Fruit fly (Drosophila melanogaster): ENCODE measurements around the gene CG14535.

Gene CG14535

DNA sequence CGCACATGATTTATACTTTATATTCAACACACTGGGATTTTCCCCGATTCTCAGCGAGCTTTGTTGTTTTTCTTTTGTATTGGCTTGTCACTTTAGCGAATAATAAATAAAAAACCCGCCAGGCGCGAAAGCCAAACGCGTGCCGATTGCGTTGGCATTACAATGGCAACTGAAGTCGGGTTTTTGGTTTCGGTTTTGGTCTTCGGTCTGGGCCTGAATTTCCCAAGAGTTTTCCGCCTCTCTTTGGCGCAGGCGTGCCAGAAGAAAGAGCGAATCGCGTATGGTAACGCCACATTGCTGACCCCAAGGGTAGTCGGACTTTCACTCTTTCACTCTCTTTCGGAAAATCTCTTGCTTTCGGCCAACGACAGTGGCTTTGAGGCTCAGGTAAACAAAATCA, at the start of gene CG14535:
CG14535 (minus strand) TSS at position 368 of the 400 bp plus-strand sequence.
- TF ChIP-seq CTCF (optimal IDR thresholded peaks at IDR 0.05) (no peak), CG8478 (optimal IDR thresholded peaks at IDR 0.05) (no peak)

DNA sequence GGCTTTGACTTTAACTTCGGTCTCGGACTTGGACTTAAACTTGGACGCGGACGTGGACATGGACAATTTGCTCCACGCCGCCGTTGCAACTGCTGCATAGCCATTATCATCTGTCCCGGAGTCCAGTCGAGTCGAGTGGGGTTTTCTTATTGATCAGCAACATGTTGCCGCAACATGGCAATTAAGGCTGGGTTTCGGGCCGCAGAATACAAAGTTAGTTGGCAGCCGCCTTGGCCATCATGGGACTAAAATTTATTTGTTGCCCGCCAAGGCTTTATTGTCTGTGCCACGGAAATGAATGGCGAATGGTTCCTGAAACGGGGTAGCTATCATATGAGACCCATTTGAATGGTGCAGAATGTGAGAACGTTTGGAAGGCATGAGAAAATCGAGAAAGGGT, 46.6 kb upstream of the CG14535 start:
- TF ChIP-seq CTCF (optimal IDR thresholded peaks at IDR 0.05) (no peak), CG8478 (optimal IDR thresholded peaks at IDR 0.05) (no peak)

DNA sequence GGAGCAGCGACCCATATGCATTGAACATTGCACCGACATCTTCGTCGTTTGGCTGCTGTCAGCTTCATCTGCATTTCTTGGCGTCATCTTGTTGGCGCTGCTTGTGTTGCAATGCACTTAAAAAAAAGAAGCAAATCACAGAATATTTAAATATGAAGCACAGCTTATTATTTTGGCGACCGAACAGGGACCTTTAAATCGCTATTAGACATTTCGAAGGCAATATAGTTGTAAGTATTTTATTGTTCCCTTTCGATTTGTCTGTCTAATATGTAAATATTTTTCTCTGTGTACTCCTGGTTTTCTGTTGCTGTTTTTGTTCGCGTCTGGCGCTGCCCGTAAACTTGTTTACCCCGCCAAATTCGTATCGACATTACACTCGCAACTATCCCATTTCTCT, 44.7 kb upstream of the CG14535 start:
- TF ChIP-seq CTCF (optimal IDR thresholded peaks at IDR 0.05) (no peak), CG8478 (optimal IDR thresholded peaks at IDR 0.05) (no peak)

DNA sequence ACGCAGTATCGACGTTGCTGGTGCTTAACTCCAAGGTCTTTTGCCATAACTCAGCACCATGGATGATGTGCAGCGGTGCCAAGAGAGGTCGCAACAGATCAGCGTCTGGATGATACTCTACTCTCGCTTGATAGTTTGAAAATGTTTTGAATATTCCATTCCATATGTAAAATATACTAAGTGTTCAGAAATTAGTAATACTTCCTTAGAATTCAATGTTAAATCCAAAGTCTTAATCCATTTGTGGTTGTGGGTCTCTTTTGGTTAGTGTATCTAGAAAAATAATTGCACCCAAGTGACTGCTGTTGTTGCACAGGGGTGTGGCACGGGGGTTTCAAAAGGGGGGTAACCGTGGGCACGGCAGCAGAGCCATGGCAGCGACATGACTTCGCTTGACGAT, 43.8 kb upstream of the CG14535 start:
- TF ChIP-seq CG8478 (optimal IDR thresholded peaks at IDR 0.05) (no peak), CTCF (optimal IDR thresholded peaks at IDR 0.05) (no peak)

DNA sequence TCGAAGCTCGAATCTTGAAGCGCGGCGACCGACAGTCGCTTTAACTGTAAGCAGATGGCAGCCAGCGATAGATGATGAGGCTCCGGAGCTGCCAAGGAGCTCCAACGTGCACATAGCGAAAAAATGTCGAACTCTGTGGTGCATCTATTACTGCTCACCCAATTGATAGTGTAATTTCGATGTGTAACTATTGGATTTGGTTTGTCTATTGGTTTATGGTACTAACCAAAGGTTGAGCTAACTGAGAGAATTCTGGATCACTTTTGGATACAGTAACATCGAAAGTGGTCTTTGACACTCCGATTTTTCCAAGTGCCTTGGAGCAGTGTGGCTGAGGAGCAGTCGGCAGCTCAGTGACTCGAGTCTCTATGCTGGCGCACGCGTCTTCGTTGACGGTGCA, 43.3 kb upstream of the CG14535 start:
- TF ChIP-seq CG8478 (optimal IDR thresholded peaks at IDR 0.05): no peak
- TF ChIP-seq CTCF (optimal IDR thresholded peaks at IDR 0.05): no peak

DNA sequence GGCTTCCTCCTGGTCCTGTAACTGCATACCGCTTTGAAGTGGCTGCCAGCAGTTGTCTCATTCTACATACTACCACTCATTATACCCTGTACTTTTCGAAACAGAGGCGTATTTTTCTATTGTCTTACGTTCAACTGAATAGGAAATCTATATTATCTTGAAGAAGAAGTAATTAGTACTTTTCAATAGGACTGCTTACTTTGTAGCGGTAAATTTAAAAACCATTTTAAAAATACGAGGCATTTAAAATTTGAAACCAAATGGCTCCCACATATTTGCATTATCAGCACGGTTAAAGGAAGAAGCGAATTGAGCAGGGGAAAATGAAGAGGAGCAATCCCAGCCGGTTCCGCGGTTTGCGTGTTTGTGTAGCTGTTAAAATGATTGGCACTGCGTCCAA, 42.0 kb upstream of the CG14535 start:
- TF ChIP-seq CG8478 (optimal IDR thresholded peaks at IDR 0.05) (no peak), CTCF (optimal IDR thresholded peaks at IDR 0.05) (no peak)

DNA sequence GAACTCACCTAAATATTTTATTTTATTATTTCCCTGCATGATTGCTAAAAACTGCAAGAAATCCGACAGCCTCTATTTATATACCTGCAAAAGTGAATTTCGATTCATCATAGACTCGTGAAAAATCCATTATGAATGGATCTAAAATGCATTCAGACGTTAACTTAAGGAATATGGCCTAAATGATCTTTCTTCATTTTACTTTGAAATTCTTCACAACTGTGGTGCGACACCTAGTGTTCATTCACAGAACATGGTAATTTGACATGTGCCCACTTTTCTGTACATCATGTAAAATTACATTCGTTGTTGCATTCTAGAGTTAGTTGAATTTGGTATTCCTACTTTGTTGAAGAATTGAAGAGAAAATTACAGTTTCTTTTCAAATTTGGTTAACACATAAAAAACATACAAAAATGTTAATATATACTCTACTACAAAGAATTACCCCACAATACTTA, 35.4 kb upstream of the CG14535 start, which contains the start of gene Spn28Db:
Spn28Db (minus strand) TSS at position 51 of the 461 bp plus-strand sequence.
- TF ChIP-seq CTCF (optimal IDR thresholded peaks at IDR 0.05): peak; percentile 96 to 97
- TF ChIP-seq CG8478 (optimal IDR thresholded peaks at IDR 0.05): no peak

DNA sequence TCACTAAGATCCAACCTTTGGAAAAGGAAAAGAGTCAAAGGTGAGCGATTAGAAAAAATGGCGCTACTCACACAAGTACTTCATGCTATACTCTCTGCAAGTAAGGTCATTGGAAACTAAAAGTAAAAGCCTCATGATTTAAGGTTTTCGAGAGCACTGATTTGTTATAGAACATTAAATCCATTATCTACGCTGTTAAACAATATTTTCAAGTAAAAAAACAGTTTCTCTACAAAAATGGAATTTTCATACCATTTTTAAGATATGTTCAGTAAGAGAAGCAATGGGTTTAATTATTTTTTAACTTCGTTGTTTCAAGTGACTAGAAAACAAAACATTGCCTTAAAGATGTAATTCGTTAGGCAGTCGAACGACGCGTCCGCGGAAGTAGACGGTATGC, 33.8 kb upstream of the CG14535 start, which contains the start of gene Spn28Da:
Spn28Da (minus strand) TSS at position 101 of the 400 bp plus-strand sequence.
- TF ChIP-seq CTCF (optimal IDR thresholded peaks at IDR 0.05): no peak
- no peak for TF ChIP-seq CG8478 (optimal IDR thresholded peaks at IDR 0.05)

DNA sequence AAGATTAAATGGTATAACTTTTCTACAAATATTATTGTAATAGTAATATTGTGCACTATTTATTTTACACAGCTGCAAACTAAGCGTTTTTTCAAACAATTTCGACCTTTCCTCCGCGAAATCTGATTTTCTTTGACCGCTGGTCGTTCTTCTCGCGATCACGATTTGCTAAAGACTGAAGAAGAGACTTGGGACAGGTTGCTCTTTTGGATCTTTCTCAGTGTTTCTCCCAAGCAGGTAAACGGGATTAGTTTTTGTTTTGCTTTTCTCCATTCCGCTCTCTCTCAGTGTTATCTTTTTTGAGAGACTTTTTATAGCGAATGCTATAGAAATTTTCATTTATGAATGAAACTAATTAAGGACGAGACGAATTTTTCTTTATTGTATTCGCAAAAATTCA, 32.1 kb upstream of the CG14535 start, which contains the start of gene CG7102:
CG7102 (minus strand) TSS at position 181 of the 400 bp plus-strand sequence.
- TF ChIP-seq CTCF (optimal IDR thresholded peaks at IDR 0.05): no peak
- no peak for TF ChIP-seq CG8478 (optimal IDR thresholded peaks at IDR 0.05)

DNA sequence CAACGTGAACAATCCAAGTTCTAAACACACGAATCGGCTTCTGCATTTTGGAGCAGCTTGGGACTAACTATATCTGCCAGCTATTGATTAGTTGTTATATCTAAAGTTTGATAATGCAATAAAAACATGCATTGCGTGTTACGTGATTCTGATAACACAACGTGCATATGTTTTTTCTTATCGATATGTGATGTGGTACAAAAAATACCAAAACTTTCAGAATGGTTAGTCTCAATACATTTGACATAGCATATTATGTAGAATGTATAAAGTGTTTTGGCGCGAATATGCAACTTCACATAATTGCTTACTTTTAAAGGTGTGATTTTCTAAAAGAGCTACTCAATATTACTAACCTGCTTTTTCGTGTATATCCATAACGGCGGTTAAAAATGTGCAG, 30.7 kb upstream of the CG14535 start:
- TF ChIP-seq CG8478 (optimal IDR thresholded peaks at IDR 0.05) (no peak), CTCF (optimal IDR thresholded peaks at IDR 0.05) (peak; percentile 42 to 47)

DNA sequence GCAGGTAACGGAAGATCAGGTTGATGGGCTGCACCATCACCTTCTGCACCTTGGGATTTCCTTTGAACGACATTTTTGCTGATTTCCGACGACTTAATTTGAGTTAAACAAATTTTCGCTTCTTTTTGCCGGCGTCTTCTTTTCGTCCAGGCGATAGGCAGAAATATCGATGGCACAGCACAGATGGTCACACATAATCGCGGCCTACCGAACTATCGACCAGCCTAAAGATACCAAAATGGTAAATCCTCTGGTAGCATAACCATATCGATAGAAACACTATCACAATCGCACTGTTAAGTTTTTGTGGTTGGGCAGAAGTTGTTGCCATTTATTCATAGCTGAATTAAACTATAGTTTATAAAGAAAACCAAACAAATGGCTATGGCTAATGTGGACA, 30.0 kb upstream of the CG14535 start, which contains the start of the genes SmE and CG34132:
SmE (minus strand) TSS at position 180 of the 400 bp plus-strand sequence.
CG34132 (plus strand) TSS at position 233 of the 400 bp plus-strand sequence.
- TF ChIP-seq CTCF (optimal IDR thresholded peaks at IDR 0.05) (peak; percentile 40 to 44), CG8478 (optimal IDR thresholded peaks at IDR 0.05) (no peak)

DNA sequence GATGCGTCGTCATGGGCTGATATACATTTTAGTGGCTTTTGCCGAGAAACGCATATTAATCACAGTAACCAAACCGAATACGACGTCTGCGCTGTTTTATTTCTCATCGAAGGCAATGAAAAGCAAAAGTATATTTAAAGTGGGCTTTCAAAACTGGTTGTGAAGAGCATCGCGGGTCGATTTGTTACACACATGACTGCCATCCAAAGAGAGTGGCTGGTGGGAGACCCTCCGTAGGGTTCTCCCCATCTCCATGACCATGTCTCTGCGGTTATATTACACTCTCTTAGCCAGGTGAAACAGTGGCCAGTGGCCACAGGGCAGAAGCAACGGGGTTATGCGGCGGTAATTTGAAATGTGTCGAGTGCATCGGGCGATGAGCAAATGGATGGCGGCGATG, 25.2 kb upstream of the CG14535 start:
- TF ChIP-seq CG8478 (optimal IDR thresholded peaks at IDR 0.05) (no peak), CTCF (optimal IDR thresholded peaks at IDR 0.05) (no peak)

DNA sequence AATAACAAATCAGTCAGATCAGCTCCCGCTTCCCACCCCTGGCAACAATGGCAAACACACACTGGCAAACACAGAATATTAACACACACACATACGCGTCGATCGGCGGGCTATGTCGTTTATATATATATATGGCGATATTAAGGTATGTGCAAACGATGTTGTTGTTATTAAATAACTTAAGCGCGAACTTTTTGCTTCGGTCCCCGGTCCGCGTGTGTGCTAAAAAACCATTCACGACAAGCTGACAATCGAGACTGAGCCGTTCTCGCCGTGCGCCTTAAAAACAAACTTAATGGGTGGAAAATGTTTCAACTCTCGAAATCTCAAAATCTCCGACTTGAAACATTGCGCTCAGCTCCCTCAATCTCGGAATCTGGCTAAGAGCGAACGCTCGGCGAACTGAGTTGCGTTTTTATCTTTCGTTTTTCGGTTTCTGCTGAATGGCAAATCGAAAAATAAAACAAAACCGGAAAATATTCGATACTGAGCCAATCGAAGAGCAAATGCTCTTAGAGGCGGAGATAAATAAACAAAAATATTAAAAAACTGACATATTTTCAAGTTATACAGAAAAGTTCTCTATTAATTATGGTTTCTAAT, 24.1 kb upstream of the CG14535 start, which contains the start of gene spz3:
spz3 (minus strand) TSS at position 261 of the 603 bp plus-strand sequence.
- TF ChIP-seq CG8478 (optimal IDR thresholded peaks at IDR 0.05) (no peak), CTCF (optimal IDR thresholded peaks at IDR 0.05) (no peak)

DNA sequence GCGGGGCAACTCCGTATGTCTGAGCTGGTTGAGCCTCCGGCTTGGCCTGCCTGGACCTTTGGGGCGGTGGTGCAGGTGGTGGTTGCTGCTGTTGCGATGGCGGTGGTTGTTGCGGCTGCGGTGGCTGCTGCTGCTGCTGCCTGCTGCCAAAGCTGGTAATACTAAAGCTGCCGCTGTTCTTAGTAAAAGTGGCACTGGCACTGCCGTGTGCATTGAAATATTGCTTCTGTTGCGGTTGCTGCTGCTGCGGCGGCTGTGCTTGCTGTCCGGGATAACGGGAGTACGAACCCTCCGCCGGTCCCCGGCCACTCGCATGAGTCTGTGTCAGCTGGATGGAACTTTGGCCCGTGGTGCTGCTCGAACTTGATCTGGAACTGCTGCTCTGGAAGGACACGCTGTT, 23.1 kb upstream of the CG14535 start:
- TF ChIP-seq CG8478 (optimal IDR thresholded peaks at IDR 0.05) (no peak), CTCF (optimal IDR thresholded peaks at IDR 0.05) (no peak)

DNA sequence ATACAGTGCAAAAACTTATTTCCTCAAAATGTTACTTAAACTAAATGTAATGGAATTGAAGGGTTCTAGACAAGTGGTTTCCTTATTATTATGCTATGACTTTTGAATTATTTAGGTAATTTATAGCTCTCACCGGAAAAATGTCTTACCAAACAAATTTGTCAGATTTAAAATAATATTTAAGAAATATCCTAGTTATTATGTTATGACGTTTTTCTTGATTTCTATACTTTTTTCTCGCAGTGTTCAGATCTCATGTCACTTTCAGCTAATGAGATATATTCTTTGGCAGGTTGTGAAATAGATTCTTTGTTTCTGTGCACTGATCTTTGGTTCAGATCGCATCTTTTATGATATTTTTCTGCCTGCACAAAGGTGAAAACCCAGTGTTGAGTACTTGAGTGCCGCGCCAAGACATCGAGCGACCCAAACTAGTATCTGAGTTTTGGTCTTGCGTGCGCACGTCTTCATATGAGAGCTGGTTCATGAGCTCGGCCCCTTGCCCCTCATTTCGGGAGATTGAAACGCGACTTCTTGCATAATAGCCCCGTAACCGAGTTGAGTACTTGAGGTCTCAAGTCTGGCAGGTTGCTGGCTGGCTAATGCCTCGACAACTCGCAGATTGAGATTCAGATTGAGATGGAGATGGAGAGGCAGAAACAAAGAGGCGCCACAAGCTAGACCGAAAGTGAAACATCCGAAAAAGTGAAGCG, 21.4 kb upstream of the CG14535 start:
- no peak for TF ChIP-seq CG8478 (optimal IDR thresholded peaks at IDR 0.05)
- no peak for TF ChIP-seq CTCF (optimal IDR thresholded peaks at IDR 0.05)

DNA sequence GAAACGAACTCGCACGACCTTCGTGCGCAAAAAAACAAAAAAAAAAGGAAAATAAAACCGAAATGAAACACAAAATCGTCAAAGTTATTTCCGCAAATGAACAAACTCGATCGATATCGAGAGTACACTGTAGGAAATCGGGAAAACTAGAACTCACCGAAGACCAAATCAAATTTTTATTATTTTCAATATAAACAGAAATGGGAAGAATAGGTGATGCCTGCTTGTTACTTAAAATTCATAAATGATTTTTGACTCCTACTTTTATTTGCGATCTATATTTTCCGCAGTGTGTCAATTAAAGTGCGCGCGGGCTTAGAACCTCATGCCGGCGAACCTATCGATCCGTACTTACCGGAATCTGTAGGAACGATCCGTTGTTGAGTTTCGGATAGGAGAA, 20.4 kb upstream of the CG14535 start:
- TF ChIP-seq CTCF (optimal IDR thresholded peaks at IDR 0.05) (no peak), CG8478 (optimal IDR thresholded peaks at IDR 0.05) (no peak)
